Worm (Caenorhabditis elegans) whole organism, L3 larva: ENCODE measurements around the gene str-101.

ENCODE experiments used
- R02D3.7 ChIP-seq: fragments of 150-350 bp; optimal IDR thresholded peaks from 2 replicates; lab custom pipeline; 2014; ENCODE audit warnings: missing biosample characterization, missing genetic modification characterization
- fkh-2 ChIP-seq: fragments of 150-350 bp; optimal IDR thresholded peaks from 2 replicates; lab custom pipeline; 2014; ENCODE audit warnings: missing biosample characterization, missing genetic modification reagents, missing genetic modification characterization
- lsy-12 ChIP-seq: sonication (generic microtip); optimal IDR thresholded peaks from 2 replicates; lab custom pipeline; 2016; ENCODE audit warnings: mild to moderate bottlenecking, missing genetic modification characterization, missing compliant biosample characterization
- nfya-1 ChIP-seq: sonication (generic microtip); optimal IDR thresholded peaks from 2 replicates; lab custom pipeline; 2017; ENCODE audit warnings: missing genetic modification characterization, mild to moderate bottlenecking, missing compliant biosample characterization, antibody characterized with exemption, moderate library complexity; ENCODE audit not compliant: insufficient read depth
- nhr-237 ChIP-seq: fragments of 150-350 bp; optimal IDR thresholded peaks from 2 replicates; lab custom pipeline; 2014; ENCODE audit warnings: missing biosample characterization, missing genetic modification characterization
- nhr-77 ChIP-seq: fragments of 150-350 bp; optimal IDR thresholded peaks from 2 replicates; lab custom pipeline; 2014; ENCODE audit warnings: missing biosample characterization, missing genetic modification characterization
- sea-2 ChIP-seq: fragments of 150-350 bp; sonication (generic microtip); optimal IDR thresholded peaks from 4 replicates; lab custom pipeline; 2014; ENCODE audit warnings: missing biosample characterization, missing genetic modification reagents, missing genetic modification characterization
- snpc-4 ChIP-seq: fragments of 150-350 bp; optimal IDR thresholded peaks from 2 replicates; lab custom pipeline; 2014; ENCODE audit warnings: missing biosample characterization, missing genetic modification characterization
- zag-1 ChIP-seq: fragments of 150-350 bp; optimal IDR thresholded peaks from 2 replicates; lab custom pipeline; 2014; ENCODE audit warnings: missing biosample characterization, missing genetic modification characterization

DNA sequence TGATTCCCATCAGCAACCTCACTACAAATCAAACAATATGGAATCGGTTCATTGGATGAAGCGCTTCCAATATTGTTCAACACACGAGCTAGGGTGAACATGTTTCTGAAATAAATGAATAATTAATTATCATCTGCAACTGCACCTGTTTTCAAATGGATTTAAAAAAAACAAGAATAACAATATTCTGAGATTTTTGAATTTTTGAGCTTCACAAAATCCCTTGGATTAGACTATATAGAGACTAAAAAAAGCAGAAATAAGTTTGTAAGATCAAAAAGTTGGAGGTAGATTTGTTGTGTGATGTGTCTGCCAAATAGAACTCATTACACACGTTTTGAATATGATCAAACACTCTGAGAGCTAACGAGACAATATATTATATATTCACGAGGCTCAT lies 12.0 kb downstream of the str-101 start, which contains the start of gene nhr-199:
- TF ChIP-seq zag-1 (tag; lab: Kevin White, UChicago) (no peak), nfya-1 (tag; lab: Kevin White, UChicago) (no peak), sea-2 (GFP tag; lab: Kevin White, UChicago) (no peak), lsy-12 (tag; lab: Kevin White, UChicago) (no peak), nhr-237 (tag; lab: Kevin White, UChicago) (no peak), nhr-77 (tag; lab: Kevin White, UChicago) (no peak), fkh-2 (tag; lab: Kevin White, UChicago) (no peak), R02D3.7 (tag; lab: Kevin White, UChicago) (no peak), snpc-4 (tag; lab: Kevin White, UChicago) (no peak)
